Worm (Caenorhabditis elegans): ENCODE measurements around the gene F48F7.3.

F48F7.3 gene

ce11 chrX:13926029-13926428 is 37.3 kb upstream of the F48F7.3 start, which contains the start of gene meg-2:
meg-2 (minus strand) TSS chrX:13926129.
- TF ChIP-seq ZK546.5 (tag; optimal IDR thresholded peaks at IDR 0.05) (no peak), nhr-43 (tag; optimal IDR thresholded peaks at IDR 0.05; ENCODE audit: poor library complexity, severe bottlenecking) (no peak)

ce11 chrX:13928532-13928931 is 34.8 kb upstream of the F48F7.3 start:
- TF ChIP-seq ztf-4 (tag; optimal IDR thresholded peaks at IDR 0.05) (no peak), skn-1 (tag; optimal IDR thresholded peaks at IDR 0.05) (peak; percentile 97)

- TF ChIP-seq daf-12 (tag; optimal IDR thresholded peaks at IDR 0.05) (no peak), nhr-11 (tag; optimal IDR thresholded peaks at IDR 0.05) (no peak), egl-27 (tag; optimal IDR thresholded peaks at IDR 0.05) (no peak), aly-2 (tag; optimal IDR thresholded peaks at IDR 0.05) (no peak), nhr-25 (tag; optimal IDR thresholded peaks at IDR 0.05) (no peak), fos-1 (tag; optimal IDR thresholded peaks at IDR 0.05) (no peak), lin-15B (tag; optimal IDR thresholded peaks at IDR 0.05) (no peak), skn-1 (tag; optimal IDR thresholded peaks at IDR 0.05) (no peak), tbx-2 (tag; optimal IDR thresholded peaks at IDR 0.05) (no peak), elt-3 (tag; optimal IDR thresholded peaks at IDR 0.05) (no peak), nhr-76 (tag; optimal IDR thresholded peaks at IDR 0.05) (no peak), ceh-9 (tag; optimal IDR thresholded peaks at IDR 0.05) (no peak), unc-62 (GFP tag; optimal IDR thresholded peaks at IDR 0.05) (no peak), lsy-12 (tag; optimal IDR thresholded peaks at IDR 0.05) (no peak), ceh-16 (tag; optimal IDR thresholded peaks at IDR 0.05) (no peak), ztf-11 (tag; optimal IDR thresholded peaks at IDR 0.05) (no peak), pqm-1 (tag; optimal IDR thresholded peaks at IDR 0.05) (no peak)
Measured at ce11 chrX:13929534-13929933, 33.8 kb upstream of the F48F7.3 start, which contains the start of gene meg-1. meg-1 (minus strand) TSS chrX:13929634.

- no peak for TF ChIP-seq ceh-82 (tag; optimal IDR thresholded peaks at IDR 0.05)
Measured at ce11 chrX:13934574-13934973, 28.7 kb upstream of the F48F7.3 start, which contains the start of gene elt-3. elt-3 (plus strand) TSS chrX:13934874.

- TF ChIP-seq lsy-12 (tag; optimal IDR thresholded peaks at IDR 0.05) (peak; percentile 21), nhr-23 (tag; optimal IDR thresholded peaks at IDR 0.05) (peak; percentile 26), tbx-2 (tag; optimal IDR thresholded peaks at IDR 0.05) (no peak), elt-1 (tag; optimal IDR thresholded peaks at IDR 0.05) (no peak), ceh-16 (tag; optimal IDR thresholded peaks at IDR 0.05) (no peak), ztf-4 (tag; optimal IDR thresholded peaks at IDR 0.05) (no peak), elt-2 (tag; optimal IDR thresholded peaks at IDR 0.05) (no peak), nhr-11 (tag; optimal IDR thresholded peaks at IDR 0.05) (no peak), lin-15B (tag; optimal IDR thresholded peaks at IDR 0.05) (no peak), nhr-12 (tag; optimal IDR thresholded peaks at IDR 0.05) (no peak), pqm-1 (tag; optimal IDR thresholded peaks at IDR 0.05) (no peak), lin-39 (tag; optimal IDR thresholded peaks at IDR 0.05) (no peak), nhr-67 (tag; optimal IDR thresholded peaks at IDR 0.05) (no peak), ama-1 (optimal IDR thresholded peaks at IDR 0.05) (no peak), elt-3 (tag; optimal IDR thresholded peaks at IDR 0.05) (peak in 2 of 3 experiments; percentile 12 to 59), nhr-77 (tag; optimal IDR thresholded peaks at IDR 0.05) (no peak), jun-1 (tag; optimal IDR thresholded peaks at IDR 0.05) (no peak), snpc-4 (tag; optimal IDR thresholded peaks at IDR 0.05) (no peak), mdl-1 (tag; optimal IDR thresholded peaks at IDR 0.05) (no peak), zag-1 (tag; optimal IDR thresholded peaks at IDR 0.05) (no peak), fkh-2 (tag; optimal IDR thresholded peaks at IDR 0.05) (no peak), eor-1 (tag; optimal IDR thresholded peaks at IDR 0.05) (no peak), unc-62 (GFP tag; optimal IDR thresholded peaks at IDR 0.05) (no peak), nhr-25 (tag; optimal IDR thresholded peaks at IDR 0.05) (peak; percentile 30), pha-4 (tag; optimal IDR thresholded peaks at IDR 0.05) (no peak), egl-27 (tag; optimal IDR thresholded peaks at IDR 0.05) (no peak), mml-1 (tag; optimal IDR thresholded peaks at IDR 0.05) (no peak), nhr-43 (tag; optimal IDR thresholded peaks at IDR 0.05; ENCODE audit: poor library complexity, severe bottlenecking) (peak; percentile 34), skn-1 (tag; optimal IDR thresholded peaks at IDR 0.05) (no peak), aly-2 (tag; optimal IDR thresholded peaks at IDR 0.05) (no peak), sea-2 (GFP tag; optimal IDR thresholded peaks at IDR 0.05) (no peak), unc-39 (tag; optimal IDR thresholded peaks at IDR 0.05) (no peak), nhr-76 (tag; optimal IDR thresholded peaks at IDR 0.05) (no peak), ceh-28 (tag; optimal IDR thresholded peaks at IDR 0.05) (no peak), fkh-10 (GFP tag; optimal IDR thresholded peaks at IDR 0.05) (no peak)
Measured at ce11 chrX:13936719-13937118, 26.6 kb upstream of the F48F7.3 start.
